Fruit fly (Drosophila melanogaster) whole organism: ENCODE measurements around the gene tyf.

Source experiments
- Dll ChIP-seq: fragments of >200 bp; optimal IDR thresholded peaks from 2 replicates; lab custom pipeline; 2017
- pan ChIP-seq: fragments of >200 bp; optimal IDR thresholded peaks from 2 replicates; lab custom pipeline; 2017
- psq ChIP-seq: fragments of >200 bp; optimal IDR thresholded peaks from 2 replicates; lab custom pipeline; 2017

DNA sequence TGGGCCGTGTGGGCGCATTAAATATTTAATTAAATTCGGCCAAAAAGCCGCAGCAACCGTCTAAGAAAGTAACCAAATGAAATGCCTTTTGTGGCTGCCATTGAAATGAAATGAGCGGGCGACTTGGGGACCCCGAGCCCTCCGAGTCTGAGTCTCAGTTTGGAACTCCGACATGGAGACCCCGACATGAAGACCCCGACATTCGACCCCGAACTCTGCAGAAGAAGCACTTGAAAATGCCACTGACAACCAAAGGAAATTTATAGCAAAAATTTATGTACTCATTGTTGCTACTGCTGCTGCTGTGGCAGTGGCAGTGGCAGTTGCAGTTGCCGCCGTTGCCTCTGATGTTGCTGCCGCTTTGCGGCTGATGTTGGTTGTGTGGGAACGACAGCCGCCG lies 56.6 kb downstream of the tyf start:
- TF ChIP-seq psq (lab: Kevin White, UChicago) (no peak), pan (lab: Kevin White, UChicago) (no peak), Dll (lab: Kevin White, UChicago) (no peak)
